Fruit fly (Drosophila melanogaster) whole organism, embryonic: ENCODE data around the gene Pi4KIIalpha.

Experiments used
- BEAF-32 ChIP-seq: fragments of 200-800 bp; sonication (Bioruptor generic); optimal IDR thresholded peaks from 3 replicates; lab custom pipeline; 2017; ENCODE audit warnings: missing biosample characterization, missing genetic modification characterization, mild to moderate bottlenecking, moderate library complexity, missing genetic modification reagents
- CG10274 ChIP-seq: fragments of 200-800 bp; sonication (Bioruptor generic); optimal IDR thresholded peaks from 3 replicates; lab custom pipeline; 2017; ENCODE audit warnings: missing biosample characterization, mild to moderate bottlenecking, missing genetic modification characterization
- CG10959 ChIP-seq: fragments of 200-800 bp; sonication (Bioruptor generic); IDR thresholded peaks from 2 replicates; pipeline ENCODE4 v1.3.6; 2022; ENCODE audit warnings: missing biosample characterization, missing genetic modification characterization
- CG12155 ChIP-seq: fragments of 200-800 bp; sonication (Bioruptor generic); optimal IDR thresholded peaks from 3 replicates; lab custom pipeline; 2016; ENCODE audit warnings: missing biosample characterization, missing genetic modification characterization
- CG12236 ChIP-seq: fragments of 200-800 bp; sonication (Bioruptor generic); optimal IDR thresholded peaks from 2 replicates; lab custom pipeline; 2016; ENCODE audit warnings: missing biosample characterization, missing genetic modification characterization
- CG13287 ChIP-seq: fragments of 200-800 bp; sonication (Bioruptor generic); IDR thresholded peaks from 2 replicates; pipeline ENCODE4 v1.3.6; 2022; ENCODE audit warnings: missing biosample characterization, missing genetic modification characterization; ENCODE audit not compliant: partially characterized antibody
- CG13894 ChIP-seq: fragments of 200-800 bp; sonication (Bioruptor generic); optimal IDR thresholded peaks from 3 replicates; lab custom pipeline; 2018; ENCODE audit warnings: missing biosample characterization, mild to moderate bottlenecking, missing genetic modification characterization, moderate library complexity
- CG15601 ChIP-seq: fragments of 200-800 bp; sonication (Bioruptor generic); optimal IDR thresholded peaks from 3 replicates; lab custom pipeline; 2019; ENCODE audit warnings: missing biosample characterization, mild to moderate bottlenecking, missing genetic modification characterization, moderate library complexity
- CG17385 ChIP-seq: fragments of 200-800 bp; sonication (Bioruptor generic); optimal IDR thresholded peaks from 3 replicates; lab custom pipeline; 2018; ENCODE audit warnings: missing biosample characterization, mild to moderate bottlenecking, missing genetic modification characterization
- CG17829 ChIP-seq: fragments of 200-800 bp; optimal IDR thresholded peaks from 2 replicates; lab custom pipeline; 2019; ENCODE audit warnings: missing biosample characterization, mild to moderate bottlenecking, missing genetic modification characterization, moderate library complexity
- CG17912 ChIP-seq: fragments of 200-800 bp; sonication (Bioruptor generic); optimal IDR thresholded peaks from 2 replicates; lab custom pipeline; 2018; ENCODE audit warnings: missing biosample characterization, mild to moderate bottlenecking, missing genetic modification characterization
- CG1792 ChIP-seq: fragments of 200-800 bp; sonication (Bioruptor generic); optimal IDR thresholded peaks from 2 replicates; lab custom pipeline; 2016; ENCODE audit warnings: missing biosample characterization, missing genetic modification characterization
- CG30403 ChIP-seq: fragments of 200-800 bp; sonication (Bioruptor generic); optimal IDR thresholded peaks from 3 replicates; lab custom pipeline; 2016; ENCODE audit warnings: missing biosample characterization, missing genetic modification characterization
- CG31388 ChIP-seq: fragments of 200-800 bp; sonication (Bioruptor generic); optimal IDR thresholded peaks from 2 replicates; lab custom pipeline; 2016; ENCODE audit warnings: missing biosample characterization, missing genetic modification characterization
- CG43689 ChIP-seq: fragments of 200-800 bp; sonication (Bioruptor generic); IDR thresholded peaks from 2 replicates; pipeline ENCODE4 v1.3.6; 2022; ENCODE audit warnings: missing biosample characterization, missing genetic modification characterization
- CG4730 ChIP-seq: fragments of 200-800 bp; sonication (Bioruptor generic); IDR thresholded peaks from 2 replicates; pipeline ENCODE4 v1.3.6; 2022; ENCODE audit warnings: missing biosample characterization, missing genetic modification characterization
- CG7745 ChIP-seq: fragments of 200-800 bp; sonication (Bioruptor generic); optimal IDR thresholded peaks from 2 replicates; lab custom pipeline; 2018; ENCODE audit warnings: missing biosample characterization, mild to moderate bottlenecking, missing genetic modification characterization, moderate library complexity
- CG7786 ChIP-seq: fragments of 200-800 bp; sonication (Bioruptor generic); optimal IDR thresholded peaks from 2 replicates; lab custom pipeline; 2016; ENCODE audit warnings: missing biosample characterization, missing genetic modification characterization
- Chrac-16 ChIP-seq: fragments of 200-800 bp; sonication (Bioruptor generic); optimal IDR thresholded peaks from 3 replicates; lab custom pipeline; 2016; ENCODE audit warnings: missing biosample characterization, missing genetic modification characterization
- Elba2 ChIP-seq: fragments of 200-800 bp; sonication (Bioruptor generic); optimal IDR thresholded peaks from 3 replicates; lab custom pipeline; 2016; ENCODE audit warnings: missing biosample characterization, missing genetic modification characterization
- HHEX ChIP-seq: fragments of 200-800 bp; sonication (Bioruptor generic); optimal IDR thresholded peaks from 3 replicates; lab custom pipeline; 2017; ENCODE audit warnings: missing biosample characterization, mild to moderate bottlenecking, missing genetic modification characterization, missing genetic modification reagents
- HLH3B ChIP-seq: fragments of 200-800 bp; sonication (Bioruptor generic); IDR thresholded peaks from 2 replicates; pipeline ENCODE4 v1.3.6; 2022; ENCODE audit warnings: missing biosample characterization, missing genetic modification characterization
- Hr3 ChIP-seq: fragments of 200-800 bp; sonication (Bioruptor generic); optimal IDR thresholded peaks from 3 replicates; lab custom pipeline; 2016; ENCODE audit warnings: missing biosample characterization, missing genetic modification characterization
- NC2α ChIP-seq: fragments of 200-800 bp; sonication (Bioruptor generic); optimal IDR thresholded peaks from 2 replicates; lab custom pipeline; 2016; ENCODE audit warnings: missing biosample characterization, missing genetic modification characterization
- NK7.1 ChIP-seq: fragments of 200-800 bp; sonication (Bioruptor generic); optimal IDR thresholded peaks from 3 replicates; lab custom pipeline; 2016; ENCODE audit warnings: missing biosample characterization, missing genetic modification characterization
- Oli ChIP-seq: fragments of 200-800 bp; sonication (Bioruptor generic); optimal IDR thresholded peaks from 2 replicates; lab custom pipeline; 2018; ENCODE audit warnings: missing biosample characterization, mild to moderate bottlenecking, missing genetic modification characterization, moderate library complexity
- Opbp ChIP-seq: fragments of 200-800 bp; sonication (Bioruptor generic); IDR thresholded peaks from 3 replicates; pipeline ENCODE4 v1.3.6; 2022; ENCODE audit warnings: missing biosample characterization, missing genetic modification characterization; ENCODE audit not compliant: partially characterized antibody
- Optix ChIP-seq: fragments of 200-800 bp; sonication (Bioruptor generic); IDR thresholded peaks from 3 replicates; pipeline ENCODE4 v1.3.6; 2022; ENCODE audit warnings: missing biosample characterization, missing genetic modification characterization
- Pdp1 ChIP-seq, 2 experiments: fragments of 200-800 bp; sonication (Bioruptor generic); optimal IDR thresholded peaks; 3 replicates each; lab custom pipeline; 2016; ENCODE audit warnings: missing biosample characterization in 2 of 2, missing genetic modification characterization in 2 of 2, mild to moderate bottlenecking in 1 of 2, moderate library complexity in 1 of 2
- Ptx1 ChIP-seq: fragments of 200-800 bp; sonication (Bioruptor generic); IDR thresholded peaks from 2 replicates; pipeline ENCODE4 v1.3.6; 2022; ENCODE audit warnings: missing biosample characterization, missing genetic modification characterization
- Rfx ChIP-seq: fragments of 200-800 bp; sonication (Bioruptor generic); IDR thresholded peaks from 2 replicates; pipeline ENCODE4 v1.3.6; 2022; ENCODE audit warnings: missing biosample characterization, missing genetic modification characterization
- Rx ChIP-seq: fragments of 200-800 bp; sonication (Bioruptor generic); IDR thresholded peaks from 2 replicates; pipeline ENCODE4 v1.3.6; 2022; ENCODE audit warnings: missing biosample characterization, missing genetic modification characterization
- Trl ChIP-seq, 3 experiments: fragments of >200 bp in 2 of 3; fragments of 200-800 bp in 1 of 3; sonication (Bioruptor generic) in 1 of 3; optimal IDR thresholded peaks; 2 replicates in 1 of 3; 3 replicates in 2 of 3; lab custom pipeline; 2016 to 2017; ENCODE audit warnings: missing biosample characterization in 1 of 3, missing genetic modification characterization in 1 of 3
- Usf ChIP-seq: fragments of 200-800 bp; sonication (Bioruptor generic); optimal IDR thresholded peaks from 2 replicates; lab custom pipeline; 2017; ENCODE audit warnings: missing genotype, missing biosample characterization, missing genetic modification characterization
- Xrp1 ChIP-seq: fragments of 200-800 bp; sonication (Bioruptor generic); IDR thresholded peaks from 2 replicates; pipeline ENCODE4 v1.3.6; 2022; ENCODE audit warnings: missing biosample characterization, missing genetic modification characterization
- abd-A ChIP-seq: fragments of 200-800 bp; sonication (Bioruptor generic); optimal IDR thresholded peaks from 3 replicates; lab custom pipeline; 2019; ENCODE audit warnings: missing biosample characterization, mild to moderate bottlenecking, missing genetic modification characterization, moderate library complexity
- amos ChIP-seq: fragments of 200-800 bp; sonication (Bioruptor generic); IDR thresholded peaks from 2 replicates; pipeline ENCODE4 v1.3.6; 2022; ENCODE audit warnings: missing biosample characterization, missing genetic modification characterization; ENCODE audit not compliant: partially characterized antibody
- aop ChIP-seq: fragments of 200-800 bp; sonication (Bioruptor generic); IDR thresholded peaks from 2 replicates; pipeline ENCODE4 v1.3.6; 2022; ENCODE audit warnings: missing biosample characterization, missing genetic modification characterization
- bcd ChIP-seq: fragments of 200-800 bp; sonication (Bioruptor generic); optimal IDR thresholded peaks from 2 replicates; lab custom pipeline; 2017; ENCODE audit warnings: missing biosample characterization, mild to moderate bottlenecking, missing genetic modification characterization
- chm ChIP-seq: fragments of 200-800 bp; sonication (Bioruptor generic); IDR thresholded peaks from 2 replicates; pipeline ENCODE4 v1.3.6; 2022; ENCODE audit warnings: missing biosample characterization, missing genetic modification characterization
- cwo ChIP-seq: fragments of 200-800 bp; sonication (Bioruptor generic); optimal IDR thresholded peaks from 3 replicates; lab custom pipeline; 2017; ENCODE audit warnings: missing biosample characterization, missing genetic modification characterization, mild to moderate bottlenecking, moderate library complexity, missing genetic modification reagents
- en ChIP-seq: fragments of 200-800 bp; sonication (Bioruptor generic); optimal IDR thresholded peaks from 2 replicates; lab custom pipeline; 2016; ENCODE audit warnings: missing biosample characterization, missing genetic modification characterization
- gem ChIP-seq: fragments of 200-800 bp; sonication (Bioruptor generic); optimal IDR thresholded peaks from 2 replicates; lab custom pipeline; 2019; ENCODE audit warnings: missing biosample characterization, mild to moderate bottlenecking, missing genetic modification characterization, moderate library complexity
- p53 ChIP-seq: fragments of 200-800 bp; sonication (Bioruptor generic); optimal IDR thresholded peaks from 2 replicates; lab custom pipeline; 2016; ENCODE audit warnings: missing biosample characterization, missing genetic modification characterization
- pnt ChIP-seq: fragments of 200-800 bp; sonication (Bioruptor generic); optimal IDR thresholded peaks from 3 replicates; lab custom pipeline; 2016; ENCODE audit warnings: missing biosample characterization, missing genetic modification characterization
- repo ChIP-seq: fragments of 200-800 bp; sonication (Bioruptor generic); optimal IDR thresholded peaks from 2 replicates; lab custom pipeline; 2016; ENCODE audit warnings: missing biosample characterization, missing genetic modification characterization
- row ChIP-seq: fragments of 200-800 bp; sonication (Bioruptor generic); IDR thresholded peaks from 3 replicates; pipeline ENCODE4 v1.3.6; 2022; ENCODE audit warnings: missing biosample characterization, missing genetic modification characterization
- sug ChIP-seq: fragments of 200-800 bp; optimal IDR thresholded peaks from 2 replicates; lab custom pipeline; 2019; ENCODE audit warnings: missing biosample characterization, mild to moderate bottlenecking, missing genetic modification characterization, moderate library complexity
- tup ChIP-seq: fragments of 200-800 bp; sonication (Bioruptor generic); optimal IDR thresholded peaks from 2 replicates; lab custom pipeline; 2016; ENCODE audit warnings: missing biosample characterization, mild to moderate bottlenecking, missing genetic modification characterization, moderate library complexity
- wor ChIP-seq: fragments of 200-800 bp; sonication (Bioruptor generic); IDR thresholded peaks from 2 replicates; pipeline ENCODE4 v1.3.6; 2022; ENCODE audit warnings: missing biosample characterization, missing genetic modification characterization

Pi4KIIalpha gene

dm6 chr3R:5600361-5601043 lies 37.0 kb upstream of the Pi4KIIalpha start (continued):
- TF ChIP-seq NK7.1 (GFP tag; lab: Kevin White, UChicago) (no peak), gem (no peak), HHEX (GFP tag; lab: Kevin White, UChicago) (no peak), CG10274 (GFP tag; lab: Kevin White, UChicago) (no peak), CG17385 (GFP tag; lab: Kevin White, UChicago) (no peak), chm (GFP tag; lab: Robert Waterston, UW) (no peak), Ptx1 (no peak), pnt (GFP tag; lab: Kevin White, UChicago) (no peak), row (GFP tag; lab: Robert Waterston, UW) (no peak), CG4730 (GFP tag; lab: Robert Waterston, UW) (no peak), BEAF-32 (GFP tag; lab: Kevin White, UChicago) (no peak), CG31388 (GFP tag; lab: Kevin White, UChicago) (no peak), Oli (tag; lab: Kevin White, UChicago) (no peak), Opbp (GFP tag; lab: Robert Waterston, UW) (no peak), CG7745 (tag; lab: Kevin White, UChicago) (peak; percentile 20), CG17829 (peak; percentile 63), p53 (GFP tag; lab: Kevin White, UChicago) (no peak), Hr3 (GFP tag; lab: Kevin White, UChicago) (no peak), aop (GFP tag; lab: Robert Waterston, UW) (no peak), abd-A (no peak), CG13287 (GFP tag; lab: Robert Waterston, UW) (no peak), CG43689 (no peak), CG13894 (tag; lab: Kevin White, UChicago) (peak; percentile 77), amos (GFP tag; lab: Robert Waterston, UW) (no peak), Rfx (GFP tag; lab: Robert Waterston, UW) (no peak), en (GFP tag; lab: Kevin White, UChicago) (no peak), Elba2 (GFP tag; lab: Kevin White, UChicago) (no peak), CG15601 (tag; lab: Kevin White, UChicago) (no peak), CG17912 (GFP tag; lab: Kevin White, UChicago) (peak; percentile 85), repo (GFP tag; lab: Kevin White, UChicago) (no peak), Trl (optimal IDR thresholded peaks at IDR 0.05; lab: Kevin White, UChicago) (peak in 1 of 2 experiments; percentile 85), Trl (GFP tag; optimal IDR thresholded peaks at IDR 0.05; lab: Kevin White, UChicago) (peak; percentile 6), NC2α (GFP tag; lab: Kevin White, UChicago) (no peak), CG10959 (GFP tag; lab: Robert Waterston, UW) (no peak), Xrp1 (GFP tag; lab: Robert Waterston, UW) (no peak), sug (tag; lab: Kevin White, UChicago) (peak; percentile 70), CG7786 (GFP tag; lab: Kevin White, UChicago) (no peak), CG30403 (GFP tag; lab: Kevin White, UChicago) (no peak), Chrac-16 (no peak), wor (GFP tag; lab: Robert Waterston, UW) (no peak), cwo (peak; percentile 48), Optix (GFP tag; lab: Robert Waterston, UW) (no peak), Pdp1 (GFP tag; optimal IDR thresholded peaks at IDR 0.05; lab: Kevin White, UChicago) (peak in 1 of 2 experiments; percentile 82), CG1792 (GFP tag; lab: Kevin White, UChicago) (no peak), HLH3B (no peak), Rx (GFP tag; lab: Robert Waterston, UW) (no peak), CG12155 (GFP tag; lab: Kevin White, UChicago) (no peak), Usf (no peak), tup (GFP tag; lab: Kevin White, UChicago) (no peak), CG12236 (no peak), bcd (no peak)
